Fruit fly (Drosophila melanogaster) whole organism, prepupa: ENCODE results near the gene CG9578.
A peak's percentile ranks its signal among the peaks of the same experiment; 100 is the strongest.

ENCODE experiments used
- Blimp-1 ChIP-seq: fragments of 200-800 bp; sonication (Bioruptor generic); optimal IDR thresholded peaks from 3 replicates; lab custom pipeline; 2017; ENCODE audit warnings: missing biosample characterization, missing genetic modification characterization, mild to moderate bottlenecking, moderate library complexity, missing genetic modification reagents
- CG10669 ChIP-seq: fragments of 200-800 bp; sonication (Bioruptor generic); optimal IDR thresholded peaks from 3 replicates; lab custom pipeline; 2018; ENCODE audit warnings: missing biosample characterization, mild to moderate bottlenecking, missing genetic modification characterization, moderate library complexity
- CG11762 ChIP-seq: fragments of 200-800 bp; sonication (Bioruptor generic); optimal IDR thresholded peaks from 3 replicates; lab custom pipeline; 2016; ENCODE audit warnings: missing biosample characterization, missing genetic modification characterization; ENCODE audit not compliant: insufficient read depth
- CG15336 ChIP-seq: fragments of 200-800 bp; sonication (Bioruptor generic); IDR thresholded peaks from 2 replicates; pipeline ENCODE4 v1.3.6; 2022; ENCODE audit warnings: missing biosample characterization, missing genetic modification characterization
- CG1621 ChIP-seq: fragments of 200-800 bp; sonication (Bioruptor generic); optimal IDR thresholded peaks from 3 replicates; lab custom pipeline; 2018; ENCODE audit warnings: missing biosample characterization, mild to moderate bottlenecking, missing genetic modification characterization
- CG16779 ChIP-seq: fragments of 200-800 bp; sonication (Bioruptor generic); optimal IDR thresholded peaks from 3 replicates; lab custom pipeline; 2017; ENCODE audit warnings: missing biosample characterization, mild to moderate bottlenecking, missing genetic modification characterization
- CG3032 ChIP-seq: fragments of 200-800 bp; optimal IDR thresholded peaks from 2 replicates; lab custom pipeline; 2019; ENCODE audit warnings: missing biosample characterization, mild to moderate bottlenecking, missing genetic modification characterization, moderate library complexity
- CG32006 ChIP-seq: fragments of 200-800 bp; sonication (Bioruptor generic); optimal IDR thresholded peaks from 3 replicates; lab custom pipeline; 2017; ENCODE audit warnings: missing biosample characterization, mild to moderate bottlenecking, missing genetic modification characterization
- CG34406 ChIP-seq: fragments of 200-800 bp; sonication (Bioruptor generic); optimal IDR thresholded peaks from 3 replicates; lab custom pipeline; 2016; ENCODE audit warnings: missing biosample characterization, missing genetic modification characterization
- CG3919 ChIP-seq: fragments of 200-800 bp; sonication (Bioruptor generic); optimal IDR thresholded peaks from 3 replicates; lab custom pipeline; 2016; ENCODE audit warnings: missing biosample characterization, missing genetic modification characterization
- CG6163 ChIP-seq: fragments of 200-800 bp; sonication (Bioruptor generic); IDR thresholded peaks from 3 replicates; pipeline ENCODE4 v1.3.6; 2022; ENCODE audit warnings: missing biosample characterization, missing genetic modification characterization
- CG6276 ChIP-seq: fragments of 200-800 bp; sonication (Bioruptor generic); optimal IDR thresholded peaks from 2 replicates; lab custom pipeline; 2017; ENCODE audit warnings: missing biosample characterization, mild to moderate bottlenecking, missing genetic modification characterization
- CG6792 ChIP-seq: fragments of 200-800 bp; sonication (Bioruptor generic); optimal IDR thresholded peaks from 3 replicates; lab custom pipeline; 2016; ENCODE audit warnings: missing biosample characterization, missing genetic modification characterization
- CG6808 ChIP-seq: fragments of 200-800 bp; sonication (Bioruptor generic); optimal IDR thresholded peaks from 3 replicates; lab custom pipeline; 2017; ENCODE audit warnings: missing biosample characterization, missing genetic modification characterization, mild to moderate bottlenecking, moderate library complexity, missing genetic modification reagents
- CG6854 ChIP-seq: fragments of 200-800 bp; sonication (Bioruptor generic); optimal IDR thresholded peaks from 2 replicates; lab custom pipeline; 2017; ENCODE audit warnings: missing biosample characterization, mild to moderate bottlenecking, missing genetic modification characterization
- CG7368 ChIP-seq: fragments of 200-800 bp; sonication (Bioruptor generic); optimal IDR thresholded peaks from 3 replicates; lab custom pipeline; 2016; ENCODE audit warnings: missing biosample characterization, missing genetic modification characterization
- CG8632 ChIP-seq: fragments of 200-800 bp; sonication (Bioruptor generic); optimal IDR thresholded peaks from 3 replicates; lab custom pipeline; 2016; ENCODE audit warnings: missing biosample characterization, missing genetic modification characterization
- CG9139 ChIP-seq: fragments of 200-800 bp; sonication (Bioruptor generic); optimal IDR thresholded peaks from 3 replicates; lab custom pipeline; 2017; ENCODE audit warnings: missing biosample characterization, mild to moderate bottlenecking, missing genetic modification characterization
- Eip75B ChIP-seq: fragments of 200-800 bp; sonication (Bioruptor generic); optimal IDR thresholded peaks from 3 replicates; lab custom pipeline; 2016; ENCODE audit warnings: missing biosample characterization, missing genetic modification characterization
- Eip93F ChIP-seq: fragments of 200-800 bp; sonication (Bioruptor generic); optimal IDR thresholded peaks from 2 replicates; lab custom pipeline; 2016; ENCODE audit warnings: missing biosample characterization, mild to moderate bottlenecking, missing genetic modification characterization
- Ets21C ChIP-seq: fragments of 200-800 bp; sonication (Bioruptor generic); optimal IDR thresholded peaks from 3 replicates; lab custom pipeline; 2016; ENCODE audit warnings: missing biosample characterization, missing genetic modification characterization
- Ets96B ChIP-seq: fragments of 200-800 bp; optimal IDR thresholded peaks from 2 replicates; lab custom pipeline; 2019; ENCODE audit warnings: missing biosample characterization, mild to moderate bottlenecking, missing genetic modification characterization, moderate library complexity
- Gug ChIP-seq: fragments of 200-800 bp; sonication (Bioruptor generic); IDR thresholded peaks from 2 replicates; pipeline ENCODE4 v1.3.6; 2022; ENCODE audit warnings: missing biosample characterization, missing genetic modification characterization
- Hr39 ChIP-seq: fragments of 200-800 bp; sonication (Bioruptor generic); optimal IDR thresholded peaks from 2 replicates; lab custom pipeline; 2016; ENCODE audit warnings: missing biosample characterization, missing genetic modification characterization
- Hr4 ChIP-seq: fragments of 200-800 bp; sonication (Bioruptor generic); optimal IDR thresholded peaks from 3 replicates; lab custom pipeline; 2016; ENCODE audit warnings: missing biosample characterization, missing genetic modification characterization
- Lpt ChIP-seq: fragments of 200-800 bp; sonication (Bioruptor generic); optimal IDR thresholded peaks from 3 replicates; lab custom pipeline; 2016; ENCODE audit warnings: missing biosample characterization, missing genetic modification characterization
- Met ChIP-seq: fragments of 200-800 bp; sonication (Bioruptor generic); optimal IDR thresholded peaks from 3 replicates; lab custom pipeline; 2016; ENCODE audit warnings: missing biosample characterization, missing genetic modification characterization
- OdsH ChIP-seq: fragments of 200-800 bp; sonication (Bioruptor generic); optimal IDR thresholded peaks from 3 replicates; lab custom pipeline; 2016; ENCODE audit warnings: missing biosample characterization, missing genetic modification characterization
- Smox ChIP-seq: fragments of 200-800 bp; sonication (Bioruptor generic); optimal IDR thresholded peaks from 3 replicates; lab custom pipeline; 2016; ENCODE audit warnings: missing biosample characterization, missing genetic modification characterization
- Sox102F ChIP-seq: fragments of 200-800 bp; sonication (Bioruptor generic); optimal IDR thresholded peaks from 2 replicates; lab custom pipeline; 2016; ENCODE audit warnings: missing biosample characterization, mild to moderate bottlenecking, missing genetic modification characterization
- Sox14 ChIP-seq: fragments of 200-800 bp; sonication (Bioruptor generic); optimal IDR thresholded peaks from 3 replicates; lab custom pipeline; 2016; ENCODE audit warnings: missing biosample characterization, missing genetic modification characterization
- acj6 ChIP-seq: fragments of 200-800 bp; sonication (Bioruptor generic); optimal IDR thresholded peaks from 3 replicates; lab custom pipeline; 2016; ENCODE audit warnings: missing biosample characterization, missing genetic modification characterization
- cyc ChIP-seq: fragments of 200-800 bp; sonication (Bioruptor generic); optimal IDR thresholded peaks from 3 replicates; lab custom pipeline; 2016; ENCODE audit warnings: missing biosample characterization, missing genetic modification characterization
- dac ChIP-seq: fragments of 200-800 bp; sonication (Bioruptor generic); optimal IDR thresholded peaks from 2 replicates; lab custom pipeline; 2017; ENCODE audit warnings: missing biosample characterization, mild to moderate bottlenecking, missing genetic modification characterization
- eg ChIP-seq: fragments of 200-800 bp; sonication (Bioruptor generic); IDR thresholded peaks from 3 replicates; pipeline ENCODE4 v1.3.6; 2022; ENCODE audit warnings: missing biosample characterization, missing genetic modification characterization
- esn ChIP-seq: fragments of 200-800 bp; sonication (Bioruptor generic); optimal IDR thresholded peaks from 2 replicates; lab custom pipeline; 2016; ENCODE audit warnings: missing biosample characterization, mild to moderate bottlenecking, missing genetic modification characterization, moderate library complexity
- fd59A ChIP-seq: fragments of 200-800 bp; sonication (Bioruptor generic); optimal IDR thresholded peaks from 2 replicates; lab custom pipeline; 2017; ENCODE audit warnings: missing biosample characterization, mild to moderate bottlenecking, missing genetic modification characterization, missing genetic modification reagents
- fd85E ChIP-seq: fragments of 200-800 bp; sonication (Bioruptor generic); optimal IDR thresholded peaks from 3 replicates; lab custom pipeline; 2016; ENCODE audit warnings: missing biosample characterization, missing genetic modification characterization
- fkh ChIP-seq: fragments of 200-800 bp; sonication (Bioruptor generic); optimal IDR thresholded peaks from 3 replicates; lab custom pipeline; 2017; ENCODE audit warnings: missing biosample characterization, mild to moderate bottlenecking, missing genetic modification characterization, moderate library complexity
- lz ChIP-seq: fragments of 200-800 bp; sonication (Bioruptor generic); optimal IDR thresholded peaks from 3 replicates; lab custom pipeline; 2016; ENCODE audit warnings: missing biosample characterization, missing genetic modification characterization
- net ChIP-seq: fragments of 200-800 bp; sonication (Bioruptor generic); optimal IDR thresholded peaks from 3 replicates; lab custom pipeline; 2016; ENCODE audit warnings: missing biosample characterization, missing genetic modification characterization
- pdm3 ChIP-seq: fragments of 200-800 bp; sonication (Bioruptor generic); optimal IDR thresholded peaks from 3 replicates; lab custom pipeline; 2016; ENCODE audit warnings: missing biosample characterization, missing genetic modification characterization
- salr ChIP-seq, 2 experiments: fragments of 200-800 bp; sonication (Bioruptor generic); optimal IDR thresholded peaks; 3 replicates each; lab custom pipeline; 2016 to 2018; ENCODE audit warnings: missing biosample characterization in 2 of 2, missing genetic modification characterization in 2 of 2, mild to moderate bottlenecking in 1 of 2
- spab ChIP-seq: fragments of 200-800 bp; sonication (Bioruptor generic); optimal IDR thresholded peaks from 2 replicates; lab custom pipeline; 2017; ENCODE audit warnings: missing biosample characterization, mild to moderate bottlenecking, missing genetic modification characterization, missing genetic modification reagents
- ss ChIP-seq, 2 experiments: fragments of 200-800 bp; sonication (Bioruptor generic); optimal IDR thresholded peaks; 2 replicates in 1 of 2; 3 replicates in 1 of 2; lab custom pipeline; 2017 to 2018; ENCODE audit warnings: mild to moderate bottlenecking in 2 of 2, missing biosample characterization in 2 of 2, missing genetic modification characterization in 2 of 2, moderate library complexity in 1 of 2
- svp ChIP-seq: fragments of 200-800 bp; sonication (Bioruptor generic); peaks from one replicate; lab custom pipeline; 2016; ENCODE audit warnings: missing biosample characterization, missing genetic modification characterization
- topi ChIP-seq: fragments of 200-800 bp; sonication (Bioruptor generic); optimal IDR thresholded peaks from 3 replicates; lab custom pipeline; 2016; ENCODE audit warnings: missing biosample characterization, missing genetic modification characterization
- vri ChIP-seq: fragments of 200-800 bp; sonication (Bioruptor generic); optimal IDR thresholded peaks from 3 replicates; lab custom pipeline; 2016; ENCODE audit warnings: missing biosample characterization, mild to moderate bottlenecking, missing genetic modification characterization

Gene CG9578

dm6 chrX:20166484-20167038 lies 3.5 kb upstream of the CG9578 start, which contains the start of gene CG9577 (continued):
- TF ChIP-seq Ets21C (no peak), CG16779 (peak; percentile 75), Met (GFP tag; lab: Kevin White, UChicago) (no peak), Lpt (no peak), OdsH (GFP tag; lab: Kevin White, UChicago) (no peak), Blimp-1 (peak; percentile 11), CG6276 (GFP tag; lab: Kevin White, UChicago) (peak; percentile 89), Sox14 (GFP tag; lab: Kevin White, UChicago) (peak; percentile 25), fd85E (GFP tag; lab: Kevin White, UChicago) (no peak), CG32006 (GFP tag; lab: Kevin White, UChicago) (peak; percentile 1), Hr4 (GFP tag; lab: Kevin White, UChicago) (no peak), esn (no peak), CG7368 (peak; percentile 29), CG1621 (peak; percentile 71), pdm3 (GFP tag; lab: Kevin White, UChicago) (no peak), CG6854 (GFP tag; lab: Kevin White, UChicago) (peak; percentile 89), Eip75B (GFP tag; lab: Kevin White, UChicago) (no peak), fkh (peak; percentile 93), Ets96B (tag; lab: Kevin White, UChicago) (peak; percentile 28), Gug (GFP tag; lab: Robert Waterston, UW) (no peak), CG8632 (GFP tag; lab: Kevin White, UChicago) (no peak), Sox102F (GFP tag; lab: Kevin White, UChicago) (no peak), Eip93F (GFP tag; lab: Kevin White, UChicago) (no peak), CG34406 (GFP tag; lab: Kevin White, UChicago) (no peak), topi (GFP tag; lab: Kevin White, UChicago) (no peak), CG6808 (GFP tag; lab: Kevin White, UChicago) (peak; percentile 87), fd59A (GFP tag; lab: Kevin White, UChicago) (no peak), CG3032 (tag; lab: Kevin White, UChicago) (peak; percentile 12), CG11762 (peak; percentile 20), CG9139 (GFP tag; lab: Kevin White, UChicago) (peak; percentile 92), lz (GFP tag; lab: Kevin White, UChicago) (no peak), CG15336 (GFP tag; lab: Robert Waterston, UW) (peak; percentile 49; the same call in 1 of the 2 replicates), dac (GFP tag; lab: Kevin White, UChicago) (no peak), cyc (GFP tag; lab: Kevin White, UChicago) (no peak), Smox (GFP tag; lab: Kevin White, UChicago) (no peak), CG10669 (GFP tag; lab: Kevin White, UChicago) (peak; percentile 56), net (GFP tag; lab: Kevin White, UChicago) (peak; percentile 48), salr (GFP tag; optimal IDR thresholded peaks at IDR 0.05; lab: Kevin White, UChicago) (peak in 1 of 2 experiments; percentile 36), spab (GFP tag; lab: Kevin White, UChicago) (peak; percentile 68)

DNA sequence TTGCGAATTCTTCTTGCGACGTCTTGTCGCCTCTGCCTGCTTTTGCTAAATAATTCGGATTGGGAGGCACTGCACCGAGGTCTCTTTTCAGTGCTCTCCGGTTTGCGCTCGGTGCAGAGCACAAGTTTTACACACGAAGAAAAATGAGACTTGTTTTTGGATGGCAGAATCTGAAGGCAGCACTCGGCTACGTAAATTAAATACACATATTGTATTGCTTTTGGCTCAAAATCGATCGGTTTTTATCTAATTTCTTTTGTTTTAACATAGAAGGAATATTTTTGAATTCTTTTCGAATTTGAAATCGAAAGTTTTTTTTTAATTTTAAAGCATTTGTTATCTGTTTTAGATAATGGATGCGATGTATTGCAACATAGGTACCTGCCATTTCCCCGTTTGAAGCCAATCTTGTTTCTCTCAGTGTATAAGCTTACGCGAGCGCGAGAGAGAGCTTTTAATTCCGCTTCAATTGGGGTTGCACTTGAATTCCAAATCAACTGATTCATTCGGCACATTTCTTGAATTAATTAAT lies 3.5 kb downstream of the CG9578 start, which contains the start of gene AnxB10:
Gene AnxB10 (minus strand): TSS at position 51 of the 532 bp plus-strand sequence.
- peak; percentile 96 for TF ChIP-seq Met (GFP tag; lab: Kevin White, UChicago)
- TF ChIP-seq CG6854 (GFP tag; lab: Kevin White, UChicago): peak; percentile 88
- peak; percentile 97 for TF ChIP-seq pdm3 (GFP tag; lab: Kevin White, UChicago)
- peak; percentile 96 for TF ChIP-seq CG3919 (GFP tag; lab: Kevin White, UChicago)
- peak; percentile 96 for TF ChIP-seq OdsH (GFP tag; lab: Kevin White, UChicago)
- TF ChIP-seq CG32006 (GFP tag; lab: Kevin White, UChicago): peak; percentile 97
- peak; percentile 94 for TF ChIP-seq Hr39
- peak; percentile 90 for TF ChIP-seq dac (GFP tag; lab: Kevin White, UChicago)
- TF ChIP-seq CG1621: peak; percentile 81
- peak; percentile 98 for TF ChIP-seq svp
- peak; percentile 94 for TF ChIP-seq cyc (GFP tag; lab: Kevin White, UChicago)
- peak; percentile 97 for TF ChIP-seq CG6792 (GFP tag; lab: Kevin White, UChicago)
- TF ChIP-seq Eip93F (GFP tag; lab: Kevin White, UChicago): peak; percentile 81
- TF ChIP-seq ss (GFP tag; optimal IDR thresholded peaks at IDR 0.05; lab: Kevin White, UChicago): peak; percentile 82 to 92
- peak; percentile 93 for TF ChIP-seq Hr4 (GFP tag; lab: Kevin White, UChicago)
- TF ChIP-seq CG11762: peak; percentile 94
- TF ChIP-seq CG6163: peak; percentile 89
- TF ChIP-seq Lpt: peak; percentile 91
- peak; percentile 86; the same call in 2 of the 3 replicates for TF ChIP-seq eg (GFP tag; lab: Robert Waterston, UW)
- TF ChIP-seq Sox14 (GFP tag; lab: Kevin White, UChicago): peak; percentile 95
- TF ChIP-seq vri: peak; percentile 87
- peak; percentile 95 for TF ChIP-seq acj6 (GFP tag; lab: Kevin White, UChicago)
